ENCODE assay signal across 1 fruit fly cellular context in the genomic region with DNA sequence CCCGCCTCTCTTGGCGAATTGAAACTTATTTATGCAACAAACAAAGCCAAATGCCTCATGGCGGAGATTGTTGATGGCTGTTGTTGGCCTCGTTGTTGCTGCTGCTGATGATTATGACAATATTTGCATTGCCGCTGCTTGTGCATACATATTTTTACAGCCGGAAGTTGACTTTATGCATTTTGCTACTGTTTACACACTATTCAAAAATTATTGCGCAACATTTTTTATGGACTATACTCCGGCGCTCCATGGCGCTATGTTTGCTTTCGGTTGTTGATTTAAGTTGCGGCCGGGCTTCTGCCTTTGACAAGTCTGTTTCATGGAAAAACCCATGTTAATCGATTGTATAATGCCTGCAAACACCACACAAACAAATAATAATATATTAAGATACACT.
A peak's percentile ranks its signal among the peaks of the same experiment; 100 is the strongest.
TF ChIP-seq lines count a peak whose summit lies in the region.

No protein-coding gene starts in this region.

TF ChIP-seq in whole organism, embryonic, 481 proteins besides CTCF, POLR2A, EP300 and RAD21 (continued from another document):
- TF ChIP-seq CG2199 (GFP tag; IDR thresholded peaks at IDR 0.05; lab: Robert Waterston, UW) (0 out of 3 replicates have a peak, but pooled peaks have one; percentile 1), Hr39 (optimal IDR thresholded peaks at IDR 0.05; lab: Kevin White, UChicago) (no peak), CG2875 (GFP tag; optimal IDR thresholded peaks at IDR 0.05; lab: Kevin White, UChicago) (peak; percentile 46), CG1832 (GFP tag; optimal IDR thresholded peaks at IDR 0.05; lab: Kevin White, UChicago) (no peak), sc (optimal IDR thresholded peaks at IDR 0.05; lab: Kevin White, UChicago) (no peak), sc (GFP tag; optimal IDR thresholded peaks at IDR 0.05; lab: Kevin White, UChicago) (peak; percentile 68), Bteb2 (GFP tag; optimal IDR thresholded peaks at IDR 0.05; lab: Kevin White, UChicago) (no peak), ftz-f1 (GFP tag; optimal IDR thresholded peaks at IDR 0.05; lab: Kevin White, UChicago) (no peak), gem (tag; optimal IDR thresholded peaks at IDR 0.05; lab: Kevin White, UChicago) (peak; percentile 58), Ptx1 (GFP tag; IDR thresholded peaks at IDR 0.05; lab: Robert Waterston, UW) (no peak), CG17568 (GFP tag; optimal IDR thresholded peaks at IDR 0.05; lab: Kevin White, UChicago) (peak; percentile 50), trh (GFP tag; optimal IDR thresholded peaks at IDR 0.05; lab: Kevin White, UChicago) (peak; percentile 18), CG17829 (tag; optimal IDR thresholded peaks at IDR 0.05; lab: Kevin White, UChicago) (no peak), CG2116 (GFP tag; optimal IDR thresholded peaks at IDR 0.05; lab: Kevin White, UChicago) (peak; percentile 9), nom (GFP tag; optimal IDR thresholded peaks at IDR 0.05; lab: Kevin White, UChicago) (no peak), tin (GFP tag; optimal IDR thresholded peaks at IDR 0.05; lab: Kevin White, UChicago) (peak; percentile 1), CG10462 (GFP tag; optimal IDR thresholded peaks at IDR 0.05; lab: Kevin White, UChicago) (no peak), CG11456 (GFP tag; IDR thresholded peaks at IDR 0.05; lab: Robert Waterston, UW) (no peak), CG13775 (GFP tag; optimal IDR thresholded peaks at IDR 0.05; lab: Kevin White, UChicago) (no peak), CG11695 (GFP tag; IDR thresholded peaks at IDR 0.05; lab: Robert Waterston, UW) (peak; percentile 54; the same call in 1 of the 3 replicates), ken (GFP tag; IDR thresholded peaks at IDR 0.05; lab: Robert Waterston, UW) (peak; percentile 21; the same call in 1 of the 3 replicates), CG12104 (GFP tag; optimal IDR thresholded peaks at IDR 0.05; lab: Kevin White, UChicago) (peak; percentile 31), CG8089 (GFP tag; optimal IDR thresholded peaks at IDR 0.05; lab: Kevin White, UChicago) (no peak), CG4328 (GFP tag; optimal IDR thresholded peaks at IDR 0.05; lab: Kevin White, UChicago) (no peak), sim (GFP tag; IDR thresholded peaks at IDR 0.05; lab: Robert Waterston, UW) (peak; percentile 49; the same call in 1 of the 2 replicates), sr (GFP tag; IDR thresholded peaks at IDR 0.05; lab: Robert Waterston, UW) (peak; percentile 66; the same call in 2 of the 3 replicates), emc (GFP tag; optimal IDR thresholded peaks at IDR 0.05; lab: Kevin White, UChicago) (peak; percentile 9), luna (GFP tag; optimal IDR thresholded peaks at IDR 0.05; lab: Kevin White, UChicago) (no peak), inv (GFP tag; IDR thresholded peaks at IDR 0.05; lab: Robert Waterston, UW; ENCODE audit: partially characterized antibody) (no peak), CG17912 (GFP tag; optimal IDR thresholded peaks at IDR 0.05; lab: Kevin White, UChicago) (peak; percentile 9), CG7556 (GFP tag; optimal IDR thresholded peaks at IDR 0.05; lab: Kevin White, UChicago) (peak; percentile 35), Camta (GFP tag; optimal IDR thresholded peaks at IDR 0.05; lab: Kevin White, UChicago) (peak; percentile 41), bsh (GFP tag; optimal IDR thresholded peaks at IDR 0.05; lab: Kevin White, UChicago) (peak in 1 of 2 experiments; percentile 47), corto (GFP tag; optimal IDR thresholded peaks at IDR 0.05; lab: Kevin White, UChicago) (no peak), exex (tag; optimal IDR thresholded peaks at IDR 0.05; lab: Kevin White, UChicago) (no peak), salm (tag; optimal IDR thresholded peaks at IDR 0.05; lab: Kevin White, UChicago) (peak; percentile 15), unc-4 (GFP tag; IDR thresholded peaks at IDR 0.05; lab: Robert Waterston, UW; ENCODE audit: partially characterized antibody) (no peak), CG1233 (GFP tag; optimal IDR thresholded peaks at IDR 0.05; lab: Kevin White, UChicago) (peak; percentile 46), CG1024 (GFP tag; IDR thresholded peaks at IDR 0.05; lab: Robert Waterston, UW) (peak; percentile 54; the same call in 1 of the 2 replicates), tll (GFP tag; optimal IDR thresholded peaks at IDR 0.05; lab: Kevin White, UChicago) (peak in 1 of 2 experiments; percentile 76), lov (optimal IDR thresholded peaks at IDR 0.05; lab: Kevin White, UChicago) (no peak), lov (GFP tag; IDR thresholded peaks at IDR 0.05; lab: Robert Waterston, UW) (peak; percentile 62; the same call in 2 of the 3 replicates), usp (GFP tag; optimal IDR thresholded peaks at IDR 0.05; lab: Kevin White, UChicago) (no peak), Side (GFP tag; optimal IDR thresholded peaks at IDR 0.05; lab: Kevin White, UChicago) (no peak), crp (GFP tag; optimal IDR thresholded peaks at IDR 0.05; lab: Kevin White, UChicago) (no peak), dpn (GFP tag; optimal IDR thresholded peaks at IDR 0.05; lab: Kevin White, UChicago) (peak in 1 of 2 experiments; percentile 28), CG16813 (GFP tag; IDR thresholded peaks at IDR 0.05; lab: Robert Waterston, UW; ENCODE audit: partially characterized antibody) (no peak), pb (GFP tag; optimal IDR thresholded peaks at IDR 0.05; lab: Kevin White, UChicago) (peak; percentile 20), Med (GFP tag; lab: Kevin White, UChicago) (peak; percentile 89), Rfx (GFP tag; IDR thresholded peaks at IDR 0.05; lab: Robert Waterston, UW) (peak; percentile 30; the same call in 1 of the 2 replicates), Dad (GFP tag; optimal IDR thresholded peaks at IDR 0.05; lab: Kevin White, UChicago) (no peak), tio (GFP tag; optimal IDR thresholded peaks at IDR 0.05; lab: Kevin White, UChicago) (peak; percentile 43), CG14014 (GFP tag; IDR thresholded peaks at IDR 0.05; lab: Robert Waterston, UW) (peak; percentile 55; the same call in 1 of the 2 replicates), CG4424 (GFP tag; optimal IDR thresholded peaks at IDR 0.05; lab: Kevin White, UChicago) (peak; percentile 26), dysf (GFP tag; IDR thresholded peaks at IDR 0.05; lab: Robert Waterston, UW) (no peak), Stat92E (GFP tag; optimal IDR thresholded peaks at IDR 0.05; lab: Kevin White, UChicago) (no peak), Oli (tag; optimal IDR thresholded peaks at IDR 0.05; lab: Kevin White, UChicago) (peak; percentile 32), Nf-YC (tag; optimal IDR thresholded peaks at IDR 0.05; lab: Kevin White, UChicago) (no peak), Mad (GFP tag; optimal IDR thresholded peaks at IDR 0.05; lab: Kevin White, UChicago) (peak; percentile 13), kah (GFP tag; optimal IDR thresholded peaks at IDR 0.05; lab: Kevin White, UChicago) (no peak), slbo (GFP tag; IDR thresholded peaks at IDR 0.05; lab: Robert Waterston, UW) (no peak), Dip2 (GFP tag; IDR thresholded peaks at IDR 0.05; lab: Robert Waterston, UW) (no peak), Lpt (GFP tag; optimal IDR thresholded peaks at IDR 0.05; lab: Kevin White, UChicago) (no peak), scrt (GFP tag; optimal IDR thresholded peaks at IDR 0.05; lab: Kevin White, UChicago) (no peak), rib (GFP tag; IDR thresholded peaks at IDR 0.05; lab: Robert Waterston, UW) (no peak), stc (GFP tag; IDR thresholded peaks at IDR 0.05; lab: Robert Waterston, UW) (peak; percentile 70), Asciz (GFP tag; optimal IDR thresholded peaks at IDR 0.05; lab: Kevin White, UChicago) (peak; percentile 84), CG8281 (tag; optimal IDR thresholded peaks at IDR 0.05; lab: Kevin White, UChicago) (peak; percentile 4), CG1603 (tag; optimal IDR thresholded peaks at IDR 0.05; lab: Kevin White, UChicago) (peak; percentile 68), D (optimal IDR thresholded peaks at IDR 0.05; lab: Kevin White, UChicago) (no peak), D (GFP tag; optimal IDR thresholded peaks at IDR 0.05; lab: Kevin White, UChicago) (peak; percentile 49), lab (GFP tag; optimal IDR thresholded peaks at IDR 0.05; lab: Kevin White, UChicago) (peak; percentile 64), grau (tag; optimal IDR thresholded peaks at IDR 0.05; lab: Kevin White, UChicago) (no peak), CG11247 (GFP tag; IDR thresholded peaks at IDR 0.05; lab: Robert Waterston, UW) (0 out of 2 replicates have a peak, but pooled peaks have one; percentile 16), Vsx1 (GFP tag; optimal IDR thresholded peaks at IDR 0.05; lab: Kevin White, UChicago) (peak; percentile 55), fd96Cb (tag; optimal IDR thresholded peaks at IDR 0.05; lab: Kevin White, UChicago) (no peak), CG6689 (GFP tag; IDR thresholded peaks at IDR 0.05; lab: Robert Waterston, UW) (no peak), CG17802 (tag; optimal IDR thresholded peaks at IDR 0.05; lab: Kevin White, UChicago) (no peak), aop (GFP tag; IDR thresholded peaks at IDR 0.05; lab: Robert Waterston, UW) (no peak), Sox102F (GFP tag; optimal IDR thresholded peaks at IDR 0.05; lab: Kevin White, UChicago) (peak; percentile 67), CG4707 (GFP tag; optimal IDR thresholded peaks at IDR 0.05; lab: Kevin White, UChicago) (peak; percentile 36)
